Worm (Caenorhabditis elegans): ENCODE results near the gene M110.10.

Gene M110.10

ce11 chrII:8230976-8231375 is 16.7 kb upstream of the M110.10 start, which contains the start of gene M110.9:
Gene M110.9, plus strand, starts transcription at chrII:8231276.
- TF ChIP-seq lin-11 (tag; optimal IDR thresholded peaks at IDR 0.05) (no peak), unc-86 (tag; optimal IDR thresholded peaks at IDR 0.05) (no peak), pag-3 (tag; optimal IDR thresholded peaks at IDR 0.05; ENCODE audit: borderline replicate concordance) (no peak), ceh-45 (GFP tag; IDR thresholded peaks at IDR 0.05) (no peak), ref-2 (tag; optimal IDR thresholded peaks at IDR 0.05) (no peak), odd-2 (tag; optimal IDR thresholded peaks at IDR 0.05) (no peak), rnt-1 (tag; optimal IDR thresholded peaks at IDR 0.05) (no peak), ceh-31 (tag; optimal IDR thresholded peaks at IDR 0.05) (no peak), pax-1 (tag; optimal IDR thresholded peaks at IDR 0.05) (no peak), nhr-11 (tag; optimal IDR thresholded peaks at IDR 0.05) (no peak), unc-55 (GFP tag; optimal IDR thresholded peaks at IDR 0.05) (no peak), npax-4 (tag; optimal IDR thresholded peaks at IDR 0.05) (no peak), ztf-16 (tag; optimal IDR thresholded peaks at IDR 0.05) (no peak), ceh-19 (GFP tag; optimal IDR thresholded peaks at IDR 0.05) (no peak), pros-1 (tag; optimal IDR thresholded peaks at IDR 0.05) (no peak), ceh-30 (tag; optimal IDR thresholded peaks at IDR 0.05) (no peak), sox-4 (tag; optimal IDR thresholded peaks at IDR 0.05) (no peak), fkh-10 (GFP tag; optimal IDR thresholded peaks at IDR 0.05) (no peak)

- TF ChIP-seq madf-2 (tag; optimal IDR thresholded peaks at IDR 0.05), result no peak
- no peak for TF ChIP-seq C38D4.7 (GFP tag; optimal IDR thresholded peaks at IDR 0.05)
- peak; percentile 83 for TF ChIP-seq elt-2 (tag; optimal IDR thresholded peaks at IDR 0.05)
- TF ChIP-seq tbx-7 (tag; optimal IDR thresholded peaks at IDR 0.05), result no peak
Measured at ce11 chrII:8226475-8226874, 12.2 kb upstream of the M110.10 start.

DNA sequence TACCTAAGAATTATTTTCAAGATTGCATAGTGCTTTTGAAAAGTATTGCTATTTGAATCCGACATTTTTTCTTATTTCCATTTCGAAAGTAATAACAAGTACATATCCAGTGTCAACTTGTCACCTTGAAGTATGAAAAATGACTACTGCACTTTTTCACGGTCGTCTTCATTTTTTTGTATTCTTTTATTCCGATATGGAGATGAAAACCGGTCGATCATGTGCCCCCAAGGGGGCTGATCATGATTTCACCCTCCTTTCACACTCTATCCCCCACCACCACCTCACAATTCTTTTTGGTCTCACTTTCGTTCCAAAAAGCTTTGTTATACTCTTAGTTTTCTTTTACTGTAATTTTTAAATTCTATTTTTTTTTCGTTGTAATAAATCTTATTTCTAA is 11.6 kb upstream of the M110.10 start:
- TF ChIP-seq C08G9.2 (tag; optimal IDR thresholded peaks at IDR 0.05) (no peak), pax-1 (tag; optimal IDR thresholded peaks at IDR 0.05) (no peak), ztf-16 (tag; optimal IDR thresholded peaks at IDR 0.05) (no peak), sox-2 (GFP tag; IDR thresholded peaks at IDR 0.05) (no peak), unc-55 (GFP tag; optimal IDR thresholded peaks at IDR 0.05) (no peak)

ce11 chrII:8225347-8225746 is 11.1 kb upstream of the M110.10 start:
- TF ChIP-seq ceh-34 (tag; optimal IDR thresholded peaks at IDR 0.05), result no peak

ce11 chrII:8224623-8225022 is 10.4 kb upstream of the M110.10 start:
- TF ChIP-seq hlh-8 (tag; optimal IDR thresholded peaks at IDR 0.05) (no peak), hlh-30 (tag; optimal IDR thresholded peaks at IDR 0.05; ENCODE audit: insufficient read depth) (no peak), ceh-45 (GFP tag; IDR thresholded peaks at IDR 0.05) (no peak), mec-3 (tag; optimal IDR thresholded peaks at IDR 0.05; ENCODE audit: borderline replicate concordance) (no peak), zip-5 (tag; optimal IDR thresholded peaks at IDR 0.05) (no peak), ets-4 (tag; optimal IDR thresholded peaks at IDR 0.05) (no peak), Y22D7AL.16 (tag; optimal IDR thresholded peaks at IDR 0.05) (no peak), ceh-6 (GFP tag; optimal IDR thresholded peaks at IDR 0.05) (no peak), ceh-14 (tag; optimal IDR thresholded peaks at IDR 0.05) (no peak), dmd-4 (tag; optimal IDR thresholded peaks at IDR 0.05; ENCODE audit: borderline replicate concordance) (no peak), ama-1 (optimal IDR thresholded peaks at IDR 0.05) (no peak), K09A11.1 (tag; optimal IDR thresholded peaks at IDR 0.05; ENCODE audit: insufficient read depth) (no peak), unc-86 (tag; optimal IDR thresholded peaks at IDR 0.05) (no peak), hlh-15 (tag; optimal IDR thresholded peaks at IDR 0.05) (no peak), sox-2 (GFP tag; IDR thresholded peaks at IDR 0.05) (no peak), ceh-24 (tag; optimal IDR thresholded peaks at IDR 0.05) (no peak), fax-1 (tag; optimal IDR thresholded peaks at IDR 0.05) (no peak)

All from whole organism, late embryonic.